Fruit fly (Drosophila melanogaster) whole organism, larva: Measurements from ENCODE around the gene CG14837.

Source experiments
- noc ChIP-seq: fragments of 200-800 bp; sonication (Bioruptor generic); optimal IDR thresholded peaks from 3 replicates; lab custom pipeline; 2019; ENCODE audit warnings: missing biosample characterization, mild to moderate bottlenecking, missing genetic modification characterization, moderate library complexity

Gene CG14837

DNA sequence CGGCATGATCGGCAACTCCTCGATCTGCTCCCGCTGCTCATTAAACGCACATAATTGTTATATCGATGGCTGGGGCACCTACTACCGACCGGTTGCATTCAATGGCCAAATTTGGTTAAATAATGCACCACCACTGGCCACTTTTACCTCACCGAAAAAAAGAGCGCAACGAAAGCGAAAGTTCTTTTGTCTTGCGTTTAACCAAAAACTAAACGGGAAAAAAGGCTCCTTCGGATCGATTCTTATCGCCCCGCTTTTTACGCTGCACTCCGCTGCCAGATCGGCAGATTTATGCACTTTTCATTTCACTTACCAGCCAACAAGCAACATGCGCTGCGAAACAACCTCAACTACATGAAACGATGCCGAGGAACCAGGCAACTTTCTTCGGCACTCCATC is 14.3 kb downstream of the CG14837 start:
- no peak for TF ChIP-seq noc

DNA sequence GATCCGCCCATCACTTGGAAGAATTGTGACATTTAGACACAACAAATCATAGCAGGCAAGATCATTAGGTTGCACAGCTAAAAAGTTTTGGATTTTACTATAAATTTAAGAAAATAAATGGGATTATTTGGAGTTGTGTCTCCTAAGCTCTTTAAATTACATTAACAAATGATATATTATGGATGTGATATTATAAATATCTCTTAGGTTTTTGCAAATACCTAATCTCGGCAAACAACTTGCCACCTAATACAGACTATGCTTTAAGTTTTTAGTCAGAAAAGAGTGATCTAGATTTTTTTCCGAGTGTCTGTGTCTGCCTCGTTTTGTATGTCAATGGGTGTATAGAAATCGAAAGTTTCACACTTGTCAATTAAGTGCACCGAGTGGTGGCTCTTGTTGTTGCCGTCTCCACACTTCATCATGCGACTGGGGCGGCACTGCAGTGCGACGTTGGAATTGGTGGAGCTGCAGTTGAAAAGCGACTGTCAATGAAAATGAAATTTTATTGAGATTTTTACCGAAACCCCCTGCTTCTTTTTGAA is 15.1 kb downstream of the CG14837 start:
- TF ChIP-seq noc: no peak

DNA sequence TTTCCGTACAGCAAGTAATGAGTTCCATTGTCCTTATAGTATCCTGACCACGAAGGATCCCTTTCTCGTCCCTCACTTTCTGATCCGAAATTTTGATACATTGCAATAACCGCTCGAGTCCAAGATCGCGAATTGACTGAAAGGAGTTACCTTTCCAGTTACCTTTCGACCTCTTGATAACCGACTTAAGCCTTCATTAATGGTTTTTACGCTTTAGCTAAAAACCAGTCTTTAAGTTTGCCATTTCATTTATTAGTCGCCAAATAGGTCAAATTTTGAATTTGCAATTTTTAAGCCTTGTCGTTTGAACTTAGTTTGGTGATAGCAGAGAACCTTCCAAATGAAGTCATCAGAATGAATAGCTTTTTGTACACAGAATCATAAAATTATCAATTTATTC is 17.5 kb downstream of the CG14837 start, which contains the start of gene CG32376:
Gene CG32376 (minus strand): TSS at position 101 of the 400 bp plus-strand sequence.
- TF ChIP-seq noc: no peak

DNA sequence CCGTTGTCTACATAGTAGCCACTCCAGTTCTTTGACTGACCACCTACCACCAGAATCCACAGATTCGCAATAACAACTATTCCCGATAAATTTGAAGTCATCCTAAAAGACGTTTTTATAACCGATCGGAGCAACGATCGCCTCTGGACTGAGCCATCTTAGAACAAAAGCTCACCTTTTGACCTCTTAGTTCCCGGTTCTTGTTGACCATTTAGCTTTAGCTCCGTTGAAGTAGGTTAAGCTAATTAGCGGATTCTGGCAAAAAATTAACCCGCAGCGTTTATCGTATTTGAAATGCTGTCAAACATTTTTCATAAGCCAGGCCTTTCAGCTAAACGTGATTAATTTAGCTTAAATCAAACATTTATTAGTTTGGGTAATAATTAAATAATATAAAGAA is 18.8 kb downstream of the CG14837 start, which contains the start of gene CG32374:
Gene CG32374 (minus strand): TSS at position 101 of the 400 bp plus-strand sequence.
- TF ChIP-seq noc: no peak

DNA sequence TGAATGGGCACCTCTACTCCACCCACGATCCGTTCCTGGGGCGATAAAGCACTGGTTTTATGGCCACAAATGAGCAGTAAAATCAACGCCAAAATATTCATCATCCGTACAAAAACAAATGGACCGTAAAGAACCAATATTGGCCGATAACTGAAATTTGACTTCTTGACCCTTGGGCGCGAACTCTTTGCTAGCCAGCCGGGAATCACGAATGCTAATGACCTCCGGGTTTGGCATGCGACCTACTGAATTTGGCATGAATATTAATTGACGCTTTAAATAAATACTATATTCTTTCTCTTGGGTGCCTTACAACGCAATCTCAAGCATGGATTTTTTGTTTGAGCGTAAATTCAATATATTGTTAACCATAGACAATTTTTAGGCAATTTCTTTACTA is 20.1 kb downstream of the CG14837 start, which contains the start of gene CG16998:
Gene CG16998 (minus strand): TSS at position 101 of the 400 bp plus-strand sequence.
- TF ChIP-seq noc: no peak

DNA sequence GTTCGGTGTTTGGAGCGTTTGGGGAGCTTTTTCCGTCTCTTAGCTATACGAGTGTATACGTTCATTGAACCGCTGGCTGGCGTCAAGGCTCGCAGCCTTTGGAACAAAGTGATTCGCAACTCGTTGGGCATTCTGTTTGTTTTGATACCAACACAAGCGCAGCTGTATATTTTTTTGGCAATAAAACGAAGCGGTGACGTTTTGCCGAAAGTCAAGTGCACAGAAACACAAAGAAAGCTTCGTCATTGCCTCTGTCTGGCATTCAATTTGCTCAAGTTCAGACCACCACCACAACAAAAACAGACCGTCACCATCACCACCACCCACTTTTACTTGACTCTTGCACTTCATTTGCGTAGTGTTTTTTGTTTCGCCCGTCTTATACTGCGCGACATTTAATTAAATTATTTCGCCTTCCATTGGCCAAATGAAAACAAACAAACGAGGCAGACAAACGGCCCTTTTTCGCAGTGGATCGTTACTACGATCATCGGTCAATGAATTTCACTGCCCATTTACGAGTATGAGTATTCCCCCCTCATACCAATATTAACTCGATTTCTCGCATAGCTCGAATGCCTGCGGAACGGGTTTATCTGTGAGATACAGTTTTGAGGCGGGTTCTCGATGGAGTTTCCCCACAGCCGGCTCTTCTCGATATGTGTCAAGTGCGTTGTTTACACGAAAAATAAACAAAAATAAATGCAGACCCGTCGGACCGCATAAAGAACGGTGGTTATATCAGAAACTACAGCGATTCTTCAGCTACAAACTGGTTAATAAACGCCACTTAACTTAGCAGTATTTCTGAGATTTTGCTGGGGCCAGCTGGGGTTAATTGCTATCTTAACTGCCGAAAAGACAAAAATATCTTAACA is 29.1 kb downstream of the CG14837 start:
- TF ChIP-seq noc: no peak

DNA sequence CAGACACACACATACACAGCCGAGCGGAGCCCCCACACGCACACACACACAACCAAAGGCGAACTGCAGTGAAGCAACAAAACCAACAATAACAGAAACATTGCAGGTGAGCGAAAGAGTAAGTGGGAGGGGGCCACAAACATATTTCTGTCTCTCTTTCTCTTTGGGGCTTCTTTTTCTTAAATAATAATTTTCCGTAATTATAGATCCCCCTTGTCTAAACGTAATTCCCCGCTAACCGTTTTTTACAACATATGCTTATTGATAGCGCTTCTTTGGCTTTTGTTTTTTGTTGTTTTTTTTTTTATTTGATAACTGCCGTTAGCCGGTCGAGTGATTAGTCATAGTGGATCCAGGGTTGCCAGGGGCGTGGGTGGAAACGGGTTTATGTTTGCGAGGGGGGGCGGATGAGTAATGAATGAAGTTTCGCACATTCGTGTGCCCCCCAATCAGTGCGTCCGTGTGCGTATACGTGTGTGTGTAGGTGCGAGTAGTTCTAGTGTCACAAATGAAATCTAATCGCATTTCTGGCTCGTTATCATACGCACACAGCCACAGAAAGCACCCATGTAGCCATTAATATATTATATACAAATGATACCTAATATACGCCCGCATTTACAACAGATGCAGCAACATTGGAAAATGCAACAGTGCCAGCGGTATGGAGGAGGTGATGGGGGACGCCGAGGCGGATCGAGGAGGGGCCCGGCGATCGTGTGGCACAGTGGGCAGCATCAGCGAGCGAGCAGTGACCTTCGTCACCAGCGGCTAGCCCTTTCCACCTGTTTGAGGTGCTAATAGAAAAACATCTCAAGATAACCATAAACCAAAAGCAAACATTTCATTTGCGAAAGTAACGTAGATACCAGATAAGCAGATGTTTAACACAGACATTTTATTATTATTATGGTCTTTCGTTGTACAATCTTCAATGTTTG is 30.5 kb downstream of the CG14837 start:
- TF ChIP-seq noc: peak; percentile 51

DNA sequence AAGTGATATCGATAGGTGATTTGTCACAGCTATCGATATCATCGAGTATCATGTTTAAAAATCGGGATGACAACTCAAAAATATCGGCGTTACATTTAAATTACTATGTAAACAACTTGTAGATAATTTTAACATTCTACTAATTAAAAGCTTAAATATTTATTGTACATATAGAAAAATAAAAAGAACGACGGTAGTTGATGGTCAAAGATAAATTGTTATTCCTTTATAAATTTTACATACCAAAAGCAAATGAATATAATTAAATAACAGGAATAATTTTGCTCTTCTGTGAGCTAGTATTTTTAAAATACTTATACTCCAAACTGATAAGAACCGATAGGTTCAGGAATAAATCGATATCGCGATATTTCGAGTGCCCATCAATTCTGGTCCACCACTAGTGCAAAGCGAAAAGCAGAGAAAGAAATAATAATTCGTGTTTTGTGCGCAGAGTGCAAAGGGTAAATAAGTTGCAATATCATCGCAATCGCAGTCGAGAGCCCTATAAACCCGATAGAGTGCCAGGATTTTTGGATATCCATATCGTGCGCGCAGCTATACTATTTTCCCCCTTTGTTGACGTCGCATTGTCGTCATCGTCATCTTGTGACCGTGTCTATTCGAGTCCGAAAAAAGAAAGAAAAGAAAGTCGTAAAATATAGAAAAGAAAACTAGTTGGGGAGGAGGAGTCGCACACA is 31.3 kb downstream of the CG14837 start, which contains the start of gene lqf:
Gene lqf (plus strand): TSS at position 401 of the 701 bp plus-strand sequence.
- TF ChIP-seq noc: no peak

DNA sequence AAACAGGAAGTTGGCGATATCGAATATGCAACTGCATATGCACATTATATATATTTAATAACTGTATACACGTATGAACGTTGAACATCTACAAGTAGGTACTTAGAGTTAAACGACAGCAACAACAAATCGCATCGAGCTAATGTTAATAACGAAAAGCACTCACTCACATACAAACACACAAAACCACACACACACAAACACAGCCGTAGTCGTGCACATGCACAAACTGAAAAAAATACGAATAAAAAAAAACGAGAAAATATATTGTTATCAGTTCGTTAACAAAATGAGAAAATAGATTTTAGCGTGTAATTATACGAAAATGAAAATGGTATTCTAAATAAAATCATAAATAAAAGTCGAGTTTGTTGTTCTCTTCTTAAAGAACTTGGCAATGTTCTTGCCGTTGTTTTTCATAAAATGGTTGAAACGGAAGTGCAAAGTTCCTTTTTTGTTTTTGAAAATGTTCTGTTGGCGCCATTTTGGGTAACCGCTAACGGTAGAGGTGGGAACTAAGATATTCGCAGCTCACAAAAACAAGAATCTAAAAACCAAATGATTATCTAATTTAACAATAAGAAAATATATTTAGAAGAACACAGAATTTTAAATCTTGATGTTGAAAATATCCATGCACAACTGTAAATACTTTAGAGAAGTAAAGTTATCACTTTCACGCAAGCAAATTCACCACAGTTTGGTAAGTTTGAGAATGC is 32.0 kb downstream of the CG14837 start:
- TF ChIP-seq noc: no peak

DNA sequence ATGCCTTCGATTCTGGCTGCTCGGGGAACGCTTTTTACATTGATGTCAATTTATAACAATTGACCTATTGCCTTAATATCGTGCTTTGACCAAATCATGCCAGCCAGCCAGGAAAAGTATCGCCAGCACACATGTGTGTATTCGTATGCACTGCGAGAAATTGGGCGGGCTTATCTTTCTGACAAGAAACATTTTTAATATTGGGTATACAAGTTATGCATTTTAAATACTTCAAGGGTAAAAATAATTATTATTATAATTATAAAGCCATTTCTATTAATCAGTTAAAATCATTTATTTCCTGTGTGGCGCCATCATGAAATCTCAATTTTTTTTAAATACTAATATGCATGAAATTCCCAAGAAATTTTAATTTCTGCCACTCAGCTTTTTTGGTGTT is 38.0 kb downstream of the CG14837 start:
- no peak for TF ChIP-seq noc

DNA sequence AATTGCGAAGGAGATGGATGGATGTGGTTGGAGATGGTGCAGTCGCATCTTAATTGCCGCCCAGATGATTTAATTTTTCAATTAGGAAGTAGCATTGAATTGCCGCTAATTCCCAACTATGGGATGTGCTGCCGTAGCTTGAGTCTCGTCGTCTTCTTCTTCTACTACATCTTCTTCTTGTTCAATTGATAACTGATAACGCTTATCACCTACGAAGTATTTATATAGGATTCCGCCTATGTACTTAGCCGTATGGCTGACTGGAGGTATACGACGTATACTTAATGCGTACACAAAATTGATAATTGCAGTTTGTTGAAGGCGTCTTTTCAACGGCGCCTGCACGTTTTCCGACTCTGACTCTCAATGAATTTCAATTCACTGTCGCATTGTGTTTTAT is 39.2 kb downstream of the CG14837 start:
- TF ChIP-seq noc: no peak

DNA sequence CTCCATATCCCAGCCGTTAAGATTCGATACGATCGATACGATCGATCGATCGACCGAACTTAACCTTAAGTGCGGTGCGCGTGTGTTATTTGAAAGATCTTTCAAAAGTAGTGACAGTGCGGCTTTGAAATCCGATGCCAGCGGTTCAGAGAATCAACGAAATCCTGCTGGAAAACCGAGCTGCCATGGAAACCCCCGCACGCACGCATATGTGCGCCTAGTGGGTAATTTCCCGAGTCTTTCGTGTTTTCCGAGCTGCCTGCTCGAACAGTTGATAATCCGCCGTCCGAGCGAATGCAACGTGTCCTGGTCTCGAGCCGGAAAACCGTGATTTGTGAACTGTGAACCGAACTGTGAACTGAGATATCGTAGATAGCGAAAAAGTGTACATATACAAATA is 40.6 kb downstream of the CG14837 start:
- no peak for TF ChIP-seq noc

DNA sequence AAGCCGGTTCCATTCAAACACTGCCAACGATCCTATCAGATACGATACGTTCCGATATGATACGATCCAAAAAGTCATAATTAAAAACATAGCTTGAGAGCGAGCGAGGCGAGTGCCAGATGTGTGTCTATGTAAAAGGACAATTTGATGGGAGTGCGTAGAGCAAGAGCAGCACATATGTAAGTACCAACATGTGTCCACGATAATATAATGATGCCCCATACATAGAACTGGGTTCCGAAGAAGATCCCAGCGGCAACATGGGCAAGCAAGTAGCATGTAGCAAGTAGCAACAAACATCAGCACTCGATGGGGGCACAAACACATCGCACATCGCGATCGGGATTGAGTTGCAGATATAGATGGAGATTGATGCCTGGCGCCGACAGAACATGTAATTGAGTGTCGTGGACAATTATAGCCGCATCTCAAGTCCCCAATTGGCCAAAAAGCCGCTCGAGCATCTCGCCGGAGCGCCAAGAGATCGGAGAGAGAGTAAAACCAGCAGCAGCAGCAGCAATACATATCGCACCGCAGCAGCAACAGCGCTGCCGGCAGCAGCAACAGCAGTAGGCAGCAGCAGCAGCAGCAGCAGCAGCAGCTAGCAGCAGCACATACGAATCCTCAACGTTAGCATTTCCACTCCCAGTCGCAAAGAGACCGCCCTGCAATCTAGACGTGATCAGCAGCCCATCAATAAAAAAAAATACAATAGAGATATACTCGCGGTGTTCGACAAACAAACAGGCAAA is 41.3 kb downstream of the CG14837 start, which contains the start of gene ltl:
Gene ltl (plus strand): TSS at position 647 of the 752 bp plus-strand sequence.
- no peak for TF ChIP-seq noc
